Worm (Caenorhabditis elegans): Measurements from ENCODE around the gene jmjd-4.
A peak's percentile ranks its signal among the peaks of the same experiment; 100 is the strongest.

ce11 chrIII:10357598-10358186 lies 23.9 kb upstream of the jmjd-4 start, which contains the start of gene umps-1:
- TF ChIP-seq him-1 (tag; optimal IDR thresholded peaks at IDR 0.05) (no peak), W03F9.2 (tag; optimal IDR thresholded peaks at IDR 0.05) (peak; percentile 57)
